Worm (Caenorhabditis elegans): ENCODE results near the gene gei-15.

The gei-15 gene

ce11 chrX:6866900-6867299 is 43.8 kb upstream of the gei-15 start:
- TF ChIP-seq nhr-237 (tag; optimal IDR thresholded peaks at IDR 0.05) (no peak), lin-15B (tag; optimal IDR thresholded peaks at IDR 0.05) (no peak), fkh-10 (GFP tag; optimal IDR thresholded peaks at IDR 0.05) (no peak), egl-27 (tag; optimal IDR thresholded peaks at IDR 0.05) (no peak), ztf-4 (tag; optimal IDR thresholded peaks at IDR 0.05) (no peak), nhr-12 (tag; optimal IDR thresholded peaks at IDR 0.05) (no peak), elt-2 (tag; optimal IDR thresholded peaks at IDR 0.05) (no peak), nhr-23 (tag; optimal IDR thresholded peaks at IDR 0.05) (no peak), zag-1 (tag; optimal IDR thresholded peaks at IDR 0.05) (no peak), ceh-82 (tag; optimal IDR thresholded peaks at IDR 0.05) (no peak), elt-3 (tag; optimal IDR thresholded peaks at IDR 0.05) (no peak)

DNA sequence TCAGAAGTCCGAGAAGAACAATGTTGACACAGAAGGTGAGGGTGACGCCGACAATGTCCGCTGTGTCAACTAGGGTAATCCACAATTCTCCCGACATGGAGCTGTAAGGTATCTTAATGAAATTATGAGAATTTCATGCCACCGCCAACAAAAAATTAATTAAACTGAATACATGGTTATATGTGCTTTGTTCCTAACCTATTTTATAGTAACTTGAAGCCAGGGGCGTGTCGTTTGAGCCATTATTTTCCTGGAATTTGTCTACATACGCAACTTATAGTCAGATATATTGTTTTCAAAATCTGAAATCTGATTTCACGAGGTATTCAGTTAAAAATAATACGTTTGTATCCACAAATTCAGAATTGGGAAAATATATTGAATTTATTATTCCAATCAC is 42.8 kb upstream of the gei-15 start, which contains the start of gene odr-10:
odr-10 (minus strand) TSS at position 101 of the 400 bp plus-strand sequence.
- TF ChIP-seq nhr-67 (tag; optimal IDR thresholded peaks at IDR 0.05) (no peak), snpc-4 (tag; optimal IDR thresholded peaks at IDR 0.05) (no peak), lin-15B (tag; optimal IDR thresholded peaks at IDR 0.05) (no peak), mdl-1 (tag; optimal IDR thresholded peaks at IDR 0.05) (no peak)

ce11 chrX:6863032-6863431 is 40.0 kb upstream of the gei-15 start, which contains the start of gene nep-4:
TSS of gene nep-4 (minus strand) at chrX:6863424.
- TF ChIP-seq ZK546.5 (tag; optimal IDR thresholded peaks at IDR 0.05) (no peak), ceh-28 (tag; optimal IDR thresholded peaks at IDR 0.05) (no peak), zag-1 (tag; optimal IDR thresholded peaks at IDR 0.05) (no peak), sea-2 (GFP tag; optimal IDR thresholded peaks at IDR 0.05) (no peak), aly-2 (tag; optimal IDR thresholded peaks at IDR 0.05) (no peak), eor-1 (tag; optimal IDR thresholded peaks at IDR 0.05) (no peak)

- TF ChIP-seq ama-1 (optimal IDR thresholded peaks at IDR 0.05) (no peak), ceh-9 (tag; optimal IDR thresholded peaks at IDR 0.05) (no peak), aly-2 (tag; optimal IDR thresholded peaks at IDR 0.05) (no peak), skn-1 (tag; optimal IDR thresholded peaks at IDR 0.05) (no peak), mdl-1 (tag; optimal IDR thresholded peaks at IDR 0.05) (no peak), ceh-16 (tag; optimal IDR thresholded peaks at IDR 0.05) (no peak), tbx-2 (tag; optimal IDR thresholded peaks at IDR 0.05) (no peak), unc-39 (tag; optimal IDR thresholded peaks at IDR 0.05) (no peak), nhr-43 (tag; optimal IDR thresholded peaks at IDR 0.05; ENCODE audit: poor library complexity, severe bottlenecking) (no peak), fos-1 (tag; optimal IDR thresholded peaks at IDR 0.05) (no peak), lsy-12 (tag; optimal IDR thresholded peaks at IDR 0.05) (no peak), egl-27 (tag; optimal IDR thresholded peaks at IDR 0.05) (no peak), hmg-11 (tag; optimal IDR thresholded peaks at IDR 0.05) (no peak), sea-2 (GFP tag; optimal IDR thresholded peaks at IDR 0.05) (no peak), nhr-11 (tag; optimal IDR thresholded peaks at IDR 0.05) (no peak), nhr-237 (tag; optimal IDR thresholded peaks at IDR 0.05) (no peak), nhr-23 (tag; optimal IDR thresholded peaks at IDR 0.05) (no peak), mml-1 (tag; optimal IDR thresholded peaks at IDR 0.05) (no peak)
Observed at ce11 chrX:6861564-6861963, 38.5 kb upstream of the gei-15 start.

ce11 chrX:6856793-6857192 is 33.7 kb upstream of the gei-15 start:
- TF ChIP-seq nhr-43 (tag; optimal IDR thresholded peaks at IDR 0.05; ENCODE audit: poor library complexity, severe bottlenecking) = no peak
- no peak for TF ChIP-seq nhr-11 (tag; optimal IDR thresholded peaks at IDR 0.05)
- no peak for TF ChIP-seq fkh-2 (tag; optimal IDR thresholded peaks at IDR 0.05)
- no peak for TF ChIP-seq jun-1 (tag; optimal IDR thresholded peaks at IDR 0.05)
- TF ChIP-seq fkh-10 (GFP tag; optimal IDR thresholded peaks at IDR 0.05) = no peak
- TF ChIP-seq nhr-25 (tag; optimal IDR thresholded peaks at IDR 0.05) = no peak
- TF ChIP-seq ceh-82 (tag; optimal IDR thresholded peaks at IDR 0.05) = no peak
- no peak for TF ChIP-seq unc-62 (GFP tag; optimal IDR thresholded peaks at IDR 0.05)
- TF ChIP-seq R02D3.7 (tag; optimal IDR thresholded peaks at IDR 0.05) = no peak
- TF ChIP-seq aly-2 (tag; optimal IDR thresholded peaks at IDR 0.05) = no peak
- no peak for TF ChIP-seq nhr-237 (tag; optimal IDR thresholded peaks at IDR 0.05)
- TF ChIP-seq ama-1 (optimal IDR thresholded peaks at IDR 0.05) = no peak
- TF ChIP-seq zag-1 (tag; optimal IDR thresholded peaks at IDR 0.05) = no peak
